Fruit fly (Drosophila melanogaster) whole organism, embryonic: ENCODE measurements around the gene Mvl.

Source experiments
- Asciz ChIP-seq: fragments of 200-800 bp; sonication (Bioruptor generic); optimal IDR thresholded peaks from 2 replicates; lab custom pipeline; 2017; ENCODE audit warnings: missing biosample characterization, mild to moderate bottlenecking, missing genetic modification characterization, missing genetic modification reagents
- CG13894 ChIP-seq: fragments of 200-800 bp; sonication (Bioruptor generic); optimal IDR thresholded peaks from 3 replicates; lab custom pipeline; 2018; ENCODE audit warnings: missing biosample characterization, mild to moderate bottlenecking, missing genetic modification characterization, moderate library complexity
- CG15073 ChIP-seq: fragments of 200-800 bp; sonication (Bioruptor generic); optimal IDR thresholded peaks from 2 replicates; lab custom pipeline; 2016; ENCODE audit warnings: missing biosample characterization, missing genetic modification characterization
- CG17186 ChIP-seq: fragments of 200-800 bp; sonication (Bioruptor generic); optimal IDR thresholded peaks from 3 replicates; lab custom pipeline; 2017; ENCODE audit warnings: missing biosample characterization, missing genetic modification reagents, missing genetic modification characterization
- CG17829 ChIP-seq: fragments of 200-800 bp; optimal IDR thresholded peaks from 2 replicates; lab custom pipeline; 2019; ENCODE audit warnings: missing biosample characterization, mild to moderate bottlenecking, missing genetic modification characterization, moderate library complexity
- CG2129 ChIP-seq: fragments of 200-800 bp; sonication (Bioruptor generic); IDR thresholded peaks from 2 replicates; pipeline ENCODE4 v1.3.6; 2022; ENCODE audit warnings: missing biosample characterization, missing genetic modification characterization; ENCODE audit not compliant: partially characterized antibody
- CG2875 ChIP-seq: fragments of 200-800 bp; sonication (Bioruptor generic); optimal IDR thresholded peaks from 2 replicates; lab custom pipeline; 2017; ENCODE audit warnings: missing biosample characterization, mild to moderate bottlenecking, missing genetic modification characterization, missing genetic modification reagents
- CG3065 ChIP-seq: fragments of 200-800 bp; sonication (Bioruptor generic); optimal IDR thresholded peaks from 2 replicates; lab custom pipeline; 2016; ENCODE audit warnings: missing biosample characterization, missing genetic modification characterization
- CG31365 ChIP-seq: fragments of 200-800 bp; sonication (Bioruptor generic); optimal IDR thresholded peaks from 2 replicates; lab custom pipeline; 2018; ENCODE audit warnings: missing biosample characterization, mild to moderate bottlenecking, missing genetic modification characterization
- CG7372 ChIP-seq: fragments of 200-800 bp; sonication (Bioruptor generic); IDR thresholded peaks from 2 replicates; pipeline ENCODE4 v1.3.6; 2022; ENCODE audit warnings: missing biosample characterization, missing genetic modification characterization
- CG7556 ChIP-seq: fragments of 200-800 bp; sonication (Bioruptor generic); optimal IDR thresholded peaks from 2 replicates; lab custom pipeline; 2017; ENCODE audit warnings: missing biosample characterization, mild to moderate bottlenecking, missing genetic modification characterization
- CG7745 ChIP-seq: fragments of 200-800 bp; sonication (Bioruptor generic); optimal IDR thresholded peaks from 2 replicates; lab custom pipeline; 2018; ENCODE audit warnings: missing biosample characterization, mild to moderate bottlenecking, missing genetic modification characterization, moderate library complexity
- CG7928 ChIP-seq: fragments of 200-800 bp; sonication (Bioruptor generic); optimal IDR thresholded peaks from 2 replicates; lab custom pipeline; 2017; ENCODE audit warnings: missing biosample characterization, mild to moderate bottlenecking, missing genetic modification characterization
- CG8089 ChIP-seq: fragments of 200-800 bp; sonication (Bioruptor generic); optimal IDR thresholded peaks from 3 replicates; lab custom pipeline; 2016; ENCODE audit warnings: missing biosample characterization, missing genetic modification characterization
- CG8944 ChIP-seq: fragments of 200-800 bp; sonication (Bioruptor generic); optimal IDR thresholded peaks from 3 replicates; lab custom pipeline; 2016; ENCODE audit warnings: missing biosample characterization, missing genetic modification characterization
- CG9932 ChIP-seq: fragments of 200-800 bp; sonication (Bioruptor generic); IDR thresholded peaks from 2 replicates; pipeline ENCODE4 v1.3.6; 2022; ENCODE audit warnings: missing biosample characterization, missing genetic modification characterization
- CkIIα-i1 ChIP-seq: fragments of 200-800 bp; sonication (Bioruptor generic); IDR thresholded peaks from 2 replicates; pipeline ENCODE4 v1.3.6; 2022; ENCODE audit warnings: missing biosample characterization, missing genetic modification characterization
- E2f1 ChIP-seq: fragments of 200-800 bp; sonication (Bioruptor generic); IDR thresholded peaks from 2 replicates; pipeline ENCODE4 v1.3.6; 2022; ENCODE audit warnings: missing biosample characterization, missing genetic modification characterization
- Eip74EF ChIP-seq, 2 experiments: fragments of 200-800 bp in 1 of 2; fragments of >200 bp in 1 of 2; sonication (Bioruptor generic) in 1 of 2; optimal IDR thresholded peaks; 2 replicates each; lab custom pipeline; 2017 to 2019; ENCODE audit warnings: missing biosample characterization in 2 of 2, missing genetic modification characterization in 2 of 2, mild to moderate bottlenecking in 1 of 2, moderate library complexity in 1 of 2
- Elba2 ChIP-seq: fragments of 200-800 bp; sonication (Bioruptor generic); optimal IDR thresholded peaks from 3 replicates; lab custom pipeline; 2016; ENCODE audit warnings: missing biosample characterization, missing genetic modification characterization
- Lim3 ChIP-seq: fragments of 200-800 bp; sonication (Bioruptor generic); IDR thresholded peaks from 2 replicates; pipeline ENCODE4 v1.3.6; 2022; ENCODE audit warnings: missing biosample characterization, missing genetic modification characterization
- Med ChIP-seq: fragments of 200-800 bp; sonication (Bioruptor generic); peaks from one replicate; lab custom pipeline; 2016; ENCODE audit warnings: missing biosample characterization, missing genetic modification characterization, mild to moderate bottlenecking, inconsistent platforms, moderate library complexity
- Mes4 ChIP-seq: fragments of 200-800 bp; sonication (Bioruptor generic); optimal IDR thresholded peaks from 2 replicates; lab custom pipeline; 2016; ENCODE audit warnings: missing biosample characterization, missing genetic modification characterization
- Opbp ChIP-seq: fragments of 200-800 bp; sonication (Bioruptor generic); IDR thresholded peaks from 3 replicates; pipeline ENCODE4 v1.3.6; 2022; ENCODE audit warnings: missing biosample characterization, missing genetic modification characterization; ENCODE audit not compliant: partially characterized antibody
- Sox100B ChIP-seq: fragments of 200-800 bp; sonication (Bioruptor generic); optimal IDR thresholded peaks from 3 replicates; lab custom pipeline; 2018; ENCODE audit warnings: missing biosample characterization, mild to moderate bottlenecking, missing genetic modification characterization
- Sox102F ChIP-seq: fragments of 200-800 bp; sonication (Bioruptor generic); optimal IDR thresholded peaks from 2 replicates; lab custom pipeline; 2018; ENCODE audit warnings: missing biosample characterization, mild to moderate bottlenecking, missing genetic modification characterization, moderate library complexity
- Spps ChIP-seq: fragments of 200-800 bp; sonication (Bioruptor generic); optimal IDR thresholded peaks from 2 replicates; lab custom pipeline; 2018; ENCODE audit warnings: missing biosample characterization, mild to moderate bottlenecking, missing genetic modification characterization
- Stat92E ChIP-seq, 3 experiments: fragments of >200 bp in 2 of 3; fragments of 200-800 bp in 1 of 3; sonication (Bioruptor generic) in 1 of 3; optimal IDR thresholded peaks; 2 replicates each; lab custom pipeline; 2017 to 2019; ENCODE audit warnings: missing biosample characterization in 3 of 3, missing genetic modification characterization in 3 of 3, mild to moderate bottlenecking in 1 of 3, moderate library complexity in 1 of 3
- Vsx1 ChIP-seq: fragments of 200-800 bp; sonication (Bioruptor generic); optimal IDR thresholded peaks from 2 replicates; lab custom pipeline; 2017; ENCODE audit warnings: missing biosample characterization, mild to moderate bottlenecking, missing genetic modification characterization, missing genetic modification reagents
- abd-A ChIP-seq: fragments of 200-800 bp; sonication (Bioruptor generic); optimal IDR thresholded peaks from 3 replicates; lab custom pipeline; 2019; ENCODE audit warnings: missing biosample characterization, mild to moderate bottlenecking, missing genetic modification characterization, moderate library complexity
- bsh ChIP-seq, 2 experiments: fragments of 200-800 bp; sonication (Bioruptor generic); optimal IDR thresholded peaks; 2 replicates each; lab custom pipeline; 2017 to 2018; ENCODE audit warnings: mild to moderate bottlenecking in 2 of 2, missing biosample characterization in 2 of 2, missing genetic modification characterization in 2 of 2, moderate library complexity in 1 of 2
- cad ChIP-seq: fragments of >200 bp; optimal IDR thresholded peaks from 2 replicates; lab custom pipeline; 2017; ENCODE audit warnings: missing biosample characterization, missing genetic modification characterization
- dimm ChIP-seq: fragments of 200-800 bp; sonication (Bioruptor generic); IDR thresholded peaks from 2 replicates; pipeline ENCODE4 v1.3.6; 2022; ENCODE audit warnings: missing biosample characterization, missing genetic modification characterization
- disco-r ChIP-seq: fragments of 200-800 bp; sonication (Bioruptor generic); optimal IDR thresholded peaks from 2 replicates; lab custom pipeline; 2016; ENCODE audit warnings: missing biosample characterization, missing genetic modification characterization
- fu2 ChIP-seq: fragments of 200-800 bp; sonication (Bioruptor generic); optimal IDR thresholded peaks from 2 replicates; lab custom pipeline; 2016; ENCODE audit warnings: missing biosample characterization, missing genetic modification characterization
- gcm ChIP-seq: fragments of 200-800 bp; sonication (Bioruptor generic); optimal IDR thresholded peaks from 2 replicates; lab custom pipeline; 2019; ENCODE audit warnings: missing biosample characterization, mild to moderate bottlenecking, missing genetic modification characterization, moderate library complexity
- ham ChIP-seq: fragments of 200-800 bp; sonication (Bioruptor generic); IDR thresholded peaks from 2 replicates; pipeline ENCODE4 v1.3.6; 2022; ENCODE audit warnings: missing biosample characterization, missing genetic modification characterization
- kah ChIP-seq: fragments of 200-800 bp; sonication (Bioruptor generic); optimal IDR thresholded peaks from 2 replicates; lab custom pipeline; 2018; ENCODE audit warnings: missing biosample characterization, mild to moderate bottlenecking, missing genetic modification characterization
- kay ChIP-seq: fragments of 200-800 bp; sonication (Bioruptor generic); optimal IDR thresholded peaks from 2 replicates; lab custom pipeline; 2016; ENCODE audit warnings: missing biosample characterization, missing genetic modification characterization
- klu ChIP-seq: fragments of 200-800 bp; sonication (Bioruptor generic); IDR thresholded peaks from 2 replicates; pipeline ENCODE4 v1.3.6; 2022; ENCODE audit warnings: missing biosample characterization, missing genetic modification characterization
- lola ChIP-seq, 3 experiments: fragments of >200 bp in 2 of 3; fragments of 200-800 bp in 1 of 3; sonication (Bioruptor generic) in 1 of 3; optimal IDR thresholded peaks; 2 replicates each; lab custom pipeline; 2017 to 2019; ENCODE audit warnings: missing biosample characterization in 3 of 3, missing genetic modification characterization in 3 of 3, mild to moderate bottlenecking in 1 of 3, moderate library complexity in 1 of 3
- nerfin-2 ChIP-seq: fragments of 200-800 bp; sonication (Bioruptor generic); IDR thresholded peaks from 2 replicates; pipeline ENCODE4 v1.3.6; 2022; ENCODE audit warnings: missing biosample characterization, missing genetic modification characterization; ENCODE audit not compliant: partially characterized antibody
- seq ChIP-seq: fragments of 200-800 bp; sonication (Bioruptor generic); IDR thresholded peaks from 2 replicates; pipeline ENCODE4 v1.3.6; 2022; ENCODE audit warnings: missing biosample characterization, missing genetic modification characterization
- sima ChIP-seq: fragments of 200-800 bp; sonication (Bioruptor generic); optimal IDR thresholded peaks from 2 replicates; lab custom pipeline; 2016; ENCODE audit warnings: missing biosample characterization, missing genetic modification characterization
- slou ChIP-seq: fragments of 200-800 bp; sonication (Bioruptor generic); optimal IDR thresholded peaks from 3 replicates; lab custom pipeline; 2016; ENCODE audit warnings: missing biosample characterization, missing genetic modification characterization
- tap ChIP-seq: fragments of 200-800 bp; optimal IDR thresholded peaks from 3 replicates; lab custom pipeline; 2019; ENCODE audit warnings: missing biosample characterization, mild to moderate bottlenecking, missing genetic modification characterization, moderate library complexity
- ttk ChIP-seq: fragments of 200-800 bp; sonication (Bioruptor generic); IDR thresholded peaks from 2 replicates; pipeline ENCODE4 v2.1.2; 2022; ENCODE audit warnings: missing biosample characterization, missing genetic modification characterization
- tup ChIP-seq: fragments of 200-800 bp; sonication (Bioruptor generic); optimal IDR thresholded peaks from 2 replicates; lab custom pipeline; 2016; ENCODE audit warnings: missing biosample characterization, mild to moderate bottlenecking, missing genetic modification characterization, moderate library complexity
- wor ChIP-seq: fragments of 200-800 bp; sonication (Bioruptor generic); IDR thresholded peaks from 2 replicates; pipeline ENCODE4 v1.3.6; 2022; ENCODE audit warnings: missing biosample characterization, missing genetic modification characterization

Mvl gene

DNA sequence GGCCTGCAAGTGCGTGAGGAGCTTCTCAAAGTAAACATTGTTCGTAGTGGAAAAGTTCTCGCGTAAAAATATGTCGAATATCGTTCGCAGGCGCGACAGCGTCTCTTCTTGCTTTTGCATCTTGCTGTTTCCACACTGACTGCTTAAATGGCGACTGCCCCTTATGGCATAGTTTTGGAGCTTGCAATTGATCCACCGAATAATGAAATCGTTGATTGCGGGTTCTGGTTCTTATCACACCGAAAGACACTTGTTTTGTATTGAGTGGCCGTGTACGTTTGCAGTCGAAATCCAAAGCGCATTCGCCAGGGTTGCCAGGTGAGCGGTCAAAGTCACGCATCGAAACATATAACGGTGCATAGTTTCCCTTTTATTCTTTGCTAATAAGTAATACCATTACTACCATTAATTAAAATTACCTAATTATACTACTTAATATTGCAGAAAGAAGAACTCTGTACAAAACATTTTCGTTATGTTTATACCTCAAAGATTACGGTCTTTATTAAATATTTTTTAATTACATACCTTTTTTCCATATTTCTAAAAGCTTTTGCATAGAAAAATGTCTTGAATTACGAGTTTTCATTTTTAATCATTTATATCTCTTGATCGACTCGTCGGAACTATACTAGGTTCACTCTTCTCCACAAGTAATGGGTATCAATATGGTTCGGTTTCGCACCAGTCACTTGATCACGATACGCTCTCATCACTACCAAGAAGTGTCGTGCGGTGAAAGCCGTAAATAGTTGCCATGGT lies 41.0 kb upstream of the Mvl start, which contains the start of the genes CG7044 and Tbc1d22 (continued):
- TF ChIP-seq CG15073 (GFP tag; lab: Kevin White, UChicago) (no peak), CG2129 (GFP tag; lab: Robert Waterston, UW) (no peak), ttk (GFP tag; lab: Robert Waterston, UW) (no peak; the same call in 1 of the 2 replicates), Stat92E (GFP tag; optimal IDR thresholded peaks at IDR 0.05; lab: Kevin White, UChicago) (no peak), kah (peak; percentile 88), abd-A (tag; lab: Kevin White, UChicago) (no peak), seq (GFP tag; lab: Robert Waterston, UW) (no peak), CG8089 (GFP tag; lab: Kevin White, UChicago) (peak; percentile 18), Elba2 (GFP tag; lab: Kevin White, UChicago) (no peak), disco-r (GFP tag; lab: Kevin White, UChicago) (no peak), CG31365 (no peak), klu (GFP tag; lab: Robert Waterston, UW) (no peak), CG7372 (GFP tag; lab: Robert Waterston, UW) (no peak), CG9932 (peak; percentile 60), Spps (tag; lab: Kevin White, UChicago) (no peak), sima (GFP tag; lab: Kevin White, UChicago) (no peak), CkIIα-i1 (GFP tag; lab: Robert Waterston, UW) (no peak), CG7556 (GFP tag; lab: Kevin White, UChicago) (peak; percentile 60), E2f1 (GFP tag; lab: Robert Waterston, UW) (peak; percentile 30; the same call in 1 of the 2 replicates), tup (GFP tag; lab: Kevin White, UChicago) (no peak), cad (no peak), Opbp (GFP tag; lab: Robert Waterston, UW) (peak; percentile 9; the same call in 1 of the 3 replicates), Eip74EF (GFP tag; optimal IDR thresholded peaks at IDR 0.05; lab: Kevin White, UChicago) (no peak), dimm (GFP tag; lab: Robert Waterston, UW) (no peak), CG7928 (GFP tag; lab: Kevin White, UChicago) (no peak), nerfin-2 (no peak), CG7745 (tag; lab: Kevin White, UChicago) (no peak), CG8944 (GFP tag; lab: Kevin White, UChicago) (peak; percentile 17), fu2 (GFP tag; lab: Kevin White, UChicago) (no peak), slou (GFP tag; lab: Kevin White, UChicago) (peak; percentile 25), gcm (GFP tag; lab: Kevin White, UChicago) (no peak), Lim3 (GFP tag; lab: Robert Waterston, UW) (no peak), bsh (GFP tag; optimal IDR thresholded peaks at IDR 0.05; lab: Kevin White, UChicago) (peak in 1 of 2 experiments; percentile 15), wor (GFP tag; lab: Robert Waterston, UW) (peak; percentile 14; the same call in 1 of the 2 replicates), CG17186 (GFP tag; lab: Kevin White, UChicago) (no peak), Sox100B (GFP tag; lab: Kevin White, UChicago) (no peak), kay (GFP tag; lab: Kevin White, UChicago) (no peak), lola (GFP tag; optimal IDR thresholded peaks at IDR 0.05; lab: Kevin White, UChicago) (peak in 1 of 3 experiments; percentile 72), tap (no peak), Med (peak; percentile 69), Asciz (no peak), Vsx1 (GFP tag; lab: Kevin White, UChicago) (no peak), CG17829 (tag; lab: Kevin White, UChicago) (peak; percentile 42), CG13894 (tag; lab: Kevin White, UChicago) (no peak), Sox102F (no peak), CG3065 (no peak), ham (no peak), Mes4 (no peak), CG2875 (GFP tag; lab: Kevin White, UChicago) (no peak)
